Worm (Caenorhabditis elegans) whole organism, mixed stage, embryonic: ENCODE data around the gene E03H12.7.

Experiments used
- ceh-43 ChIP-seq: fragments of 200-800 bp; sonication (Bioruptor generic); optimal IDR thresholded peaks from 2 replicates; lab custom pipeline; 2018; ENCODE audit warnings: mild to moderate bottlenecking, missing genetic modification characterization, moderate library complexity, missing compliant biosample characterization
- ceh-83 ChIP-seq: fragments of 200-800 bp; sonication (Bioruptor generic); optimal IDR thresholded peaks from 2 replicates; lab custom pipeline; 2018; ENCODE audit warnings: mild to moderate bottlenecking, missing genetic modification characterization, missing compliant biosample characterization
- cnd-1 ChIP-seq: fragments of 200-800 bp; sonication (Bioruptor generic); optimal IDR thresholded peaks from 2 replicates; lab custom pipeline; 2018; ENCODE audit warnings: mild to moderate bottlenecking, missing genetic modification characterization, missing compliant biosample characterization
- drap-1 ChIP-seq: fragments of 200-800 bp; sonication (Bioruptor generic); optimal IDR thresholded peaks from 3 replicates; lab custom pipeline; 2018; ENCODE audit warnings: mild to moderate bottlenecking, missing genetic modification characterization, missing compliant biosample characterization
- elt-1 ChIP-seq: sonication (generic microtip); optimal IDR thresholded peaks from 2 replicates; lab custom pipeline; 2017; ENCODE audit warnings: missing genetic modification characterization, mild to moderate bottlenecking, missing compliant biosample characterization, antibody characterized with exemption, moderate library complexity, borderline replicate concordance; ENCODE audit not compliant: insufficient read depth
- mab-5 ChIP-seq: fragments of 150-350 bp; optimal IDR thresholded peaks from 2 replicates; lab custom pipeline; 2014; ENCODE audit warnings: missing biosample characterization, missing genetic modification characterization
- mls-2 ChIP-seq: sonication (generic microtip); optimal IDR thresholded peaks from 2 replicates; lab custom pipeline; 2016; ENCODE audit warnings: mild to moderate bottlenecking, missing genetic modification characterization, moderate library complexity, missing compliant biosample characterization
- nhr-237 ChIP-seq: fragments of 150-350 bp; optimal IDR thresholded peaks from 2 replicates; lab custom pipeline; 2014; ENCODE audit warnings: missing biosample characterization, missing genetic modification characterization
- nhr-76 ChIP-seq: sonication (generic microtip); optimal IDR thresholded peaks from 2 replicates; lab custom pipeline; 2017; ENCODE audit warnings: missing biosample characterization, missing genetic modification characterization
- sem-2 ChIP-seq: fragments of 200-800 bp; sonication (Bioruptor generic); optimal IDR thresholded peaks from 2 replicates; lab custom pipeline; 2018; ENCODE audit warnings: mild to moderate bottlenecking, missing genetic modification characterization, missing compliant biosample characterization
- unc-39 ChIP-seq: fragments of 150-350 bp; optimal IDR thresholded peaks from 2 replicates; lab custom pipeline; 2014; ENCODE audit warnings: missing biosample characterization, missing genetic modification characterization

The E03H12.7 gene

DNA sequence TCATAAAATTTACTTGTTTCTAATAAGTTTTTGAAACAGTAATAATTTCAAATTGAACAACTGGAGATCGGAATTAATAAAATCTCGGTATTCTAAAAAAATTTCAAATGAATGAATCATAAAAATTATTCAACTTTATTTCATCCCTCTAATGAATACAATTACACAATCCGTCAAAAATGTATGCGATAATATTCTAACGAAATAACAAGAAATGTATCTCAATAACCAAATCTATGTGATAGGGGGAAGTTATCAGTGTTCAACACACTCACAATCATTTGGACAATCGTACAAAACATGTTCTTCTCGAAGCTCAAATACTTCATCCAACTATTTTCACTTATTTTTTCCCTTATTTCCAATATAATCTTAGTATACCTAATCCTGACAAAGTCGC, 46.8 kb downstream of the E03H12.7 start, which contains the start of gene Y9C9A.5:
Gene Y9C9A.5, plus strand, starts transcription at position 301 of the 400 bp plus-strand sequence.
- TF ChIP-seq drap-1: no peak
- no peak for TF ChIP-seq mab-5 (tag; lab: Kevin White, UChicago)
- no peak for TF ChIP-seq ceh-83 (GFP tag; lab: Kevin White, UChicago)
- no peak for TF ChIP-seq ceh-43
- TF ChIP-seq unc-39 (tag; lab: Kevin White, UChicago): no peak
- no peak for TF ChIP-seq elt-1
- TF ChIP-seq cnd-1 (tag; lab: Kevin White, UChicago): no peak
- TF ChIP-seq mls-2: no peak
- TF ChIP-seq nhr-76 (tag; lab: Kevin White, UChicago): no peak
- TF ChIP-seq sem-2 (GFP tag; lab: Kevin White, UChicago): no peak

DNA sequence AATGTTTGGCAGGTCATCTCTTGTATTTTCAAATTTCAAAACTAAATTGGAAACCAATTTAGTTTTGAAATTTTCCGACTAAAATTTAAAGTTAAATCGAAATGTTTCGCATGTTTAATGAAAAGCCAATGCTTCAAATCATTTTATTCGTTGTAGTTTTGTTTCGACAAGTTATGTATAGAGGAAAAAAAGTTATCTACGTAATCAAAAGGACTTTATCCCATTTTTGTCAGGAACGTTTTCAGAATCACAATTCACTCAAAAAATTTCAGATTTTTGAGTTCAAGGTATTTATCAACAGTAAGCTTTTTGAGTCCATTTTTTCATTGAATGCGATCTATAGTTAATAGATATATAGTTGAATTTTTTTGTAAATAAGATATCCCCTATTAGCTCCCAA, 49.8 kb downstream of the E03H12.7 start, which contains the start of gene str-168:
Gene str-168, plus strand, starts transcription at position 301 of the 400 bp plus-strand sequence.
- TF ChIP-seq cnd-1 (tag; lab: Kevin White, UChicago) (no peak), nhr-237 (tag; lab: Kevin White, UChicago) (no peak), mab-5 (tag; lab: Kevin White, UChicago) (no peak)
